Worm (Caenorhabditis elegans) whole organism, late embryonic: ENCODE measurements around the gene peb-1.

Experiments used
- C38D4.7 ChIP-seq: fragments of 200-800 bp; sonication (Bioruptor generic); optimal IDR thresholded peaks from 2 replicates; lab custom pipeline; 2018; ENCODE audit warnings: mild to moderate bottlenecking, missing genetic modification characterization, moderate library complexity, missing compliant biosample characterization
- K09A11.1 ChIP-seq: sonication (generic microtip); optimal IDR thresholded peaks from 2 replicates; lab custom pipeline; 2017; ENCODE audit warnings: antibody characterized with exemption, mild to moderate bottlenecking, missing genetic modification characterization, missing compliant biosample characterization; ENCODE audit not compliant: insufficient read depth
- ama-1 ChIP-seq: fragments of 150-350 bp; optimal IDR thresholded peaks from 2 replicates; lab custom pipeline; 2014
- ceh-14 ChIP-seq: sonication (generic microtip); optimal IDR thresholded peaks from 2 replicates; lab custom pipeline; 2016; ENCODE audit warnings: missing genotype, missing genetic modification characterization, missing compliant biosample characterization
- ceh-6 ChIP-seq: fragments of 200-800 bp; sonication (Bioruptor generic); optimal IDR thresholded peaks from 2 replicates; lab custom pipeline; 2018; ENCODE audit warnings: mild to moderate bottlenecking, missing genetic modification characterization, missing compliant biosample characterization
- ets-4 ChIP-seq: sonication (generic microtip); optimal IDR thresholded peaks from 2 replicates; lab custom pipeline; 2016; ENCODE audit warnings: missing genetic modification characterization, missing compliant biosample characterization
- fax-1 ChIP-seq: sonication (generic microtip); optimal IDR thresholded peaks from 2 replicates; lab custom pipeline; 2016; ENCODE audit warnings: missing genotype, missing genetic modification characterization, missing compliant biosample characterization
- hlh-13 ChIP-seq: fragments of 200-800 bp; sonication (Bioruptor generic); optimal IDR thresholded peaks from 2 replicates; lab custom pipeline; 2018; ENCODE audit warnings: mild to moderate bottlenecking, missing genetic modification characterization, missing compliant biosample characterization
- nhr-11 ChIP-seq: fragments of 150-350 bp; optimal IDR thresholded peaks from 2 replicates; lab custom pipeline; 2014; ENCODE audit warnings: missing biosample characterization, missing genetic modification characterization
- nhr-232 ChIP-seq: sonication (generic microtip); optimal IDR thresholded peaks from 2 replicates; lab custom pipeline; 2016; ENCODE audit warnings: missing genetic modification characterization, missing compliant biosample characterization
- npax-4 ChIP-seq: sonication (generic microtip); optimal IDR thresholded peaks from 2 replicates; lab custom pipeline; 2016; ENCODE audit warnings: missing genetic modification characterization, missing compliant biosample characterization
- pag-3 ChIP-seq: sonication (generic microtip); optimal IDR thresholded peaks from 2 replicates; lab custom pipeline; 2016; ENCODE audit warnings: missing compliant biosample characterization, missing genetic modification characterization, borderline replicate concordance
- pha-4 ChIP-seq: fragments of 150-350 bp; optimal IDR thresholded peaks from 2 replicates; lab custom pipeline; 2018; ENCODE audit warnings: missing biosample characterization, missing genetic modification reagents, missing genetic modification characterization
- rnt-1 ChIP-seq: sonication (generic microtip); optimal IDR thresholded peaks from 2 replicates; lab custom pipeline; 2016; ENCODE audit warnings: missing genetic modification characterization, missing compliant biosample characterization

- TF ChIP-seq pha-4 (tag; lab: Kevin White, UChicago), result no peak
- TF ChIP-seq ceh-14, result no peak
- TF ChIP-seq K09A11.1 (tag; lab: Kevin White, UChicago), result no peak
- TF ChIP-seq npax-4 (tag; lab: Kevin White, UChicago), result no peak
- no peak for TF ChIP-seq C38D4.7
- no peak for TF ChIP-seq ama-1 (lab: Kevin White, UChicago)
- TF ChIP-seq nhr-11, result no peak
- no peak for TF ChIP-seq pag-3 (tag; lab: Kevin White, UChicago)
- no peak for TF ChIP-seq ceh-6 (GFP tag; lab: Kevin White, UChicago)
- TF ChIP-seq ets-4 (tag; lab: Kevin White, UChicago), result no peak
- TF ChIP-seq nhr-232 (tag; lab: Kevin White, UChicago), result no peak
- no peak for TF ChIP-seq fax-1 (tag; lab: Kevin White, UChicago)
- TF ChIP-seq hlh-13 (GFP tag; lab: Kevin White, UChicago), result no peak
- TF ChIP-seq rnt-1 (tag; lab: Kevin White, UChicago), result no peak
These were observed 23.1 kb downstream of the peb-1 start, which contains the start of gene T14F9.2 for ce11 chrX:2233929-2234328.
